Worm (Caenorhabditis elegans): ENCODE data around the gene F46B6.4.

F46B6.4 gene

DNA sequence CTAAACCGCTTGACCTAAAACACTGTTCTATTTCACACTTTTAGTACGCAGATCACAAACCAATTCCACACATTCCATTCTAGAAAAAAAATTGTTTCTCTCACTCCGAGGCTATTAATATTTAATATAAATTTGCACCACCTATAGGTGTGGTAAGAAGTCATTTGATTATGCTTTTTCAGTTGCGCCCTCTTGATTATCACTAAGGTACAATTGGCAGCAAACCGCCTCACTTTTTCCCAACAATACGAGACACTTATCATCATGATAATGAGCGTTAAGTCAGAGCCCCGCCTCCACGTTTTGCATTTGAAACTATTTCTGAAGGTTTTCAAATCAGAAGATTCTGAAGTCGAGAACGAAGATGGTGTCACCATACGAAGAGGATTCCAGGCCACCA is 42.0 kb downstream of the F46B6.4 start, which contains the start of gene aqp-4:
Gene aqp-4 (plus strand): TSS at position 270 of the 400 bp plus-strand sequence.
- TF ChIP-seq lin-15B (tag; optimal IDR thresholded peaks at IDR 0.05) = no peak
- no peak for TF ChIP-seq egl-43 (GFP tag; IDR thresholded peaks at IDR 0.05)
- TF ChIP-seq zag-1 (tag; optimal IDR thresholded peaks at IDR 0.05) = no peak
- TF ChIP-seq pqm-1 (tag; optimal IDR thresholded peaks at IDR 0.05) = peak; percentile 59
- no peak for TF ChIP-seq unc-130 (GFP tag; optimal IDR thresholded peaks at IDR 0.05)
- no peak for TF ChIP-seq daf-16 (GFP tag; optimal IDR thresholded peaks at IDR 0.05)
- peak; percentile 28 for TF ChIP-seq daf-16 (tag; optimal IDR thresholded peaks at IDR 0.05)
- TF ChIP-seq nhr-11 (tag; optimal IDR thresholded peaks at IDR 0.05) = no peak
- TF ChIP-seq dmd-6 (GFP tag; IDR thresholded peaks at IDR 0.05) = peak; percentile 43; the same call in 1 of the 2 replicates
- TF ChIP-seq hlh-11 (tag; optimal IDR thresholded peaks at IDR 0.05) = peak; percentile 18
- no peak for TF ChIP-seq ceh-82 (tag; optimal IDR thresholded peaks at IDR 0.05)
- TF ChIP-seq nhr-28 (tag; optimal IDR thresholded peaks at IDR 0.05) = peak; percentile 47
- no peak for TF ChIP-seq nhr-76 (tag; optimal IDR thresholded peaks at IDR 0.05)
- no peak for TF ChIP-seq ceh-28 (tag; optimal IDR thresholded peaks at IDR 0.05)
- no peak for TF ChIP-seq dve-1 (tag; optimal IDR thresholded peaks at IDR 0.05; ENCODE audit: insufficient read depth)
- TF ChIP-seq egl-27 (tag; optimal IDR thresholded peaks at IDR 0.05) = no peak
- TF ChIP-seq ctbp-1 (GFP tag; IDR thresholded peaks at IDR 0.05) = no peak
- TF ChIP-seq aly-2 (tag; optimal IDR thresholded peaks at IDR 0.05) = no peak
- no peak for TF ChIP-seq nhr-77 (tag; optimal IDR thresholded peaks at IDR 0.05)
- no peak for TF ChIP-seq skn-1 (tag; optimal IDR thresholded peaks at IDR 0.05)
- TF ChIP-seq nhr-111 (GFP tag; optimal IDR thresholded peaks at IDR 0.05) = no peak
- TF ChIP-seq Y48G9A.11 (GFP tag; IDR thresholded peaks at IDR 0.05) = no peak
- TF ChIP-seq hlh-30 (tag; optimal IDR thresholded peaks at IDR 0.05; ENCODE audit: insufficient read depth) = peak; percentile 6
- TF ChIP-seq nhr-6 (tag; optimal IDR thresholded peaks at IDR 0.05) = no peak
- TF ChIP-seq lsy-2 (tag; optimal IDR thresholded peaks at IDR 0.05) = no peak
- TF ChIP-seq lin-13 (GFP tag; optimal IDR thresholded peaks at IDR 0.05) = no peak
- no peak for TF ChIP-seq Y5F2A.4 (GFP tag; optimal IDR thresholded peaks at IDR 0.05)

ce11 chrV:9733920-9734454 is 45.3 kb downstream of the F46B6.4 start, which contains the start of gene cal-7:
Gene cal-7 (plus strand): TSS chrV:9734103.
- TF ChIP-seq ceh-32 (tag; optimal IDR thresholded peaks at IDR 0.05; ENCODE audit: poor library complexity) = no peak
- no peak for TF ChIP-seq lsy-2 (tag; optimal IDR thresholded peaks at IDR 0.05)
- peak; percentile 30 for TF ChIP-seq nhr-48 (tag; optimal IDR thresholded peaks at IDR 0.05)
- TF ChIP-seq spr-1 (tag; optimal IDR thresholded peaks at IDR 0.05) = no peak
- peak; percentile 67 for TF ChIP-seq fkh-10 (GFP tag; optimal IDR thresholded peaks at IDR 0.05)
- no peak for TF ChIP-seq daf-8 (GFP tag; IDR thresholded peaks at IDR 0.05)
- no peak for TF ChIP-seq nhr-11 (tag; optimal IDR thresholded peaks at IDR 0.05)
- TF ChIP-seq aly-2 (tag; optimal IDR thresholded peaks at IDR 0.05) = no peak
- TF ChIP-seq D1046.2 (GFP tag; IDR thresholded peaks at IDR 0.05) = no peak
- no peak for TF ChIP-seq zip-11 (GFP tag; IDR thresholded peaks at IDR 0.05)
- no peak for TF ChIP-seq zip-2 (tag; optimal IDR thresholded peaks at IDR 0.05)
- TF ChIP-seq lim-7 (GFP tag; IDR thresholded peaks at IDR 0.05) = no peak
- no peak for TF ChIP-seq ama-1 (optimal IDR thresholded peaks at IDR 0.05)
- TF ChIP-seq zfp-3 (GFP tag; conservative IDR thresholded peaks at IDR 0.05) = 0 out of 2 replicates have a peak, but pooled peaks have one; percentile 42
- peak; percentile 43 for TF ChIP-seq dve-1 (tag; optimal IDR thresholded peaks at IDR 0.05; ENCODE audit: insufficient read depth)
- TF ChIP-seq ceh-28 (tag; optimal IDR thresholded peaks at IDR 0.05) = no peak
- no peak for TF ChIP-seq vab-7 (GFP tag; IDR thresholded peaks at IDR 0.05)
- TF ChIP-seq mdl-1 (tag; optimal IDR thresholded peaks at IDR 0.05) = no peak
- TF ChIP-seq F37D6.2 (tag; optimal IDR thresholded peaks at IDR 0.05) = no peak
- TF ChIP-seq zag-1 (tag; optimal IDR thresholded peaks at IDR 0.05) = no peak
- TF ChIP-seq nhr-237 (tag; optimal IDR thresholded peaks at IDR 0.05) = no peak
- TF ChIP-seq saeg-2 (GFP tag; IDR thresholded peaks at IDR 0.05) = 0 out of 2 replicates have a peak, but pooled peaks have one; percentile 42
- no peak for TF ChIP-seq ZK337.2 (GFP tag; IDR thresholded peaks at IDR 0.05)
- TF ChIP-seq Y105C5A.15 (GFP tag; IDR thresholded peaks at IDR 0.05) = no peak
- TF ChIP-seq nhr-28 (tag; optimal IDR thresholded peaks at IDR 0.05) = no peak
- no peak for TF ChIP-seq mxl-2 (GFP tag; conservative IDR thresholded peaks at IDR 0.05)
- TF ChIP-seq lin-38 (GFP tag; IDR thresholded peaks at IDR 0.05) = 0 out of 2 replicates have a peak, but pooled peaks have one; percentile 20
- no peak for TF ChIP-seq hlh-11 (tag; optimal IDR thresholded peaks at IDR 0.05)
- no peak for TF ChIP-seq lin-1 (GFP tag; IDR thresholded peaks at IDR 0.05)
- no peak for TF ChIP-seq gei-8 (GFP tag; optimal IDR thresholded peaks at IDR 0.05)
- TF ChIP-seq Y48G9A.11 (GFP tag; IDR thresholded peaks at IDR 0.05) = no peak; the same call in 1 of the 2 replicates
- TF ChIP-seq attf-4 (tag; optimal IDR thresholded peaks at IDR 0.05) = no peak
- peak; percentile 17 for TF ChIP-seq nhr-111 (GFP tag; optimal IDR thresholded peaks at IDR 0.05)
